Worm (Caenorhabditis elegans) whole organism, L4/young adult: ENCODE results near the gene sdz-8.

ENCODE experiments used
- W03F9.2 ChIP-seq: fragments of 150-350 bp; optimal IDR thresholded peaks from 2 replicates; lab custom pipeline; 2014; ENCODE audit warnings: missing biosample characterization, missing genetic modification characterization
- dao-5 ChIP-seq: sonication (generic microtip); optimal IDR thresholded peaks from 2 replicates; lab custom pipeline; 2016; ENCODE audit warnings: missing genotype, missing genetic modification characterization, moderate library complexity, missing compliant biosample characterization
- him-1 ChIP-seq: sonication (generic microtip); optimal IDR thresholded peaks from 2 replicates; lab custom pipeline; 2016; ENCODE audit warnings: missing genotype, missing genetic modification reagents, missing genetic modification characterization, missing compliant biosample characterization

DNA sequence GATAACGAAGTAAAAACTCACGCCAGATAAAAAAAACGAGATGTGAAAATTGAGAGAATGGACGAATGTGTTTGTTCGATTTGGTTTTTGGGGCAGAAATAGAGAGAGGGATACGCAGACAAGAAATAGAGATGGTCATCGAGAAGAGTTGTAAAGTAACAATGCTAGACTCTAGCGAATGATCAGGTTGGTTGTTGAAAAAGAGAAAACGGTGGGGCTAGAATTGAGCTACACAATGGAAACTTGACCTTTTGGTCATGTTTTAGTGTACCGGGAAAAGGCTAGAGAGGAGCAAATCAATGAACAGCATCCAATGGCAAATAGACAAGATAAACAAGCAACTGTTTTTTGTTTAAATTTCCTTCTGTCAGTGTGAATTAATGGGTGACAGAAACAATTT, 25.6 kb downstream of the sdz-8 start, which contains the start of gene dhs-19:
- TF ChIP-seq him-1 (tag; lab: Kevin White, UChicago) (no peak), dao-5 (no peak), W03F9.2 (no peak)
